Worm (Caenorhabditis elegans): ENCODE results near the gene C24D10.5.

- no peak for TF ChIP-seq ZK546.5 (tag; optimal IDR thresholded peaks at IDR 0.05)
- no peak for TF ChIP-seq ceh-82 (tag; optimal IDR thresholded peaks at IDR 0.05)
- no peak for TF ChIP-seq skn-1 (tag; optimal IDR thresholded peaks at IDR 0.05)
- TF ChIP-seq hlh-11 (tag; optimal IDR thresholded peaks at IDR 0.05), result no peak
- no peak for TF ChIP-seq aha-1 (tag)
- no peak for TF ChIP-seq F26F4.8 (GFP tag; conservative IDR thresholded peaks at IDR 0.05)
- no peak for TF ChIP-seq snpc-4 (tag; optimal IDR thresholded peaks at IDR 0.05)
- no peak for TF ChIP-seq ama-1 (optimal IDR thresholded peaks at IDR 0.05)
- TF ChIP-seq lsy-2 (tag; optimal IDR thresholded peaks at IDR 0.05), result peak in 1 of 2 experiments; percentile 83
- no peak for TF ChIP-seq unc-62 (GFP tag; optimal IDR thresholded peaks at IDR 0.05 in 1 of 2)
- TF ChIP-seq unc-62 (tag; optimal IDR thresholded peaks at IDR 0.05), result no peak
- TF ChIP-seq daf-8 (GFP tag; IDR thresholded peaks at IDR 0.05), result no peak
Measured at ce11 chrIV:5160171-5160570, 10.3 kb downstream of the C24D10.5 start, which contains the start of the genes C24D10.6 and C24D10.4.
